Worm (Caenorhabditis elegans) whole organism, L1 larva: ENCODE results near the gene dpy-17.

ENCODE experiments used
- C34B4.2 ChIP-seq: sonication (generic microtip); optimal IDR thresholded peaks from 2 replicates; lab custom pipeline; 2017; ENCODE audit warnings: mild to moderate bottlenecking, missing genetic modification characterization, missing compliant biosample characterization
- F16B12.6 ChIP-seq: fragments of 150-350 bp; optimal IDR thresholded peaks from 2 replicates; lab custom pipeline; 2014; ENCODE audit warnings: missing biosample characterization, missing genetic modification characterization
- Y116A8C.19 ChIP-seq: sonication (generic microtip); optimal IDR thresholded peaks from 2 replicates; lab custom pipeline; 2016; ENCODE audit warnings: missing compliant biosample characterization, missing genetic modification characterization, borderline replicate concordance
- aha-1 ChIP-seq: fragments of 150-350 bp; optimal IDR thresholded peaks from 2 replicates; lab custom pipeline; 2014; ENCODE audit warnings: missing biosample characterization, missing genetic modification characterization
- alr-1 ChIP-seq: fragments of 200-800 bp; sonication (Bioruptor generic); optimal IDR thresholded peaks from 2 replicates; lab custom pipeline; 2018; ENCODE audit warnings: borderline replicate concordance, mild to moderate bottlenecking, missing genetic modification characterization, missing compliant biosample characterization
- ceh-8 ChIP-seq: fragments of 200-800 bp; sonication (Bioruptor generic); optimal IDR thresholded peaks from 2 replicates; lab custom pipeline; 2018; ENCODE audit warnings: mild to moderate bottlenecking, missing genetic modification characterization, moderate library complexity, missing compliant biosample characterization
- ceh-82 ChIP-seq, 3 experiments: fragments of 150-350 bp in 1 of 3; sonication (generic microtip) in 2 of 3; optimal IDR thresholded peaks; 2 replicates each; lab custom pipeline; 2014 to 2017; ENCODE audit warnings: missing biosample characterization in 3 of 3, missing genetic modification characterization in 3 of 3
- ces-1 ChIP-seq: fragments of 150-350 bp; optimal IDR thresholded peaks from 2 replicates; lab custom pipeline; 2014; ENCODE audit warnings: missing biosample characterization, missing genetic modification reagents, missing genetic modification characterization
- dsc-1 ChIP-seq: sonication (generic microtip); optimal IDR thresholded peaks from 2 replicates; lab custom pipeline; 2016; ENCODE audit warnings: mild to moderate bottlenecking, missing genetic modification characterization, missing compliant biosample characterization
- efl-1 ChIP-seq, 4 experiments: fragments of 150-350 bp; optimal IDR thresholded peaks in 3 of 4; peaks in 1 of 4; 1 replicate in 1 of 4; 2 replicates in 3 of 4; lab custom pipeline; 2014; ENCODE audit warnings: missing biosample characterization in 2 of 4, missing genetic modification characterization in 2 of 4, missing genetic modification reagents in 2 of 4
- efl-3 ChIP-seq: fragments of 200-800 bp; sonication (Bioruptor generic); optimal IDR thresholded peaks from 2 replicates; lab custom pipeline; 2018; ENCODE audit warnings: mild to moderate bottlenecking, missing genetic modification characterization, missing compliant biosample characterization
- egl-27 ChIP-seq, 2 experiments: fragments of 150-350 bp in 1 of 2; sonication (generic microtip); optimal IDR thresholded peaks; 3 replicates each; lab custom pipeline; 2017 to 2018; ENCODE audit warnings: missing biosample characterization in 2 of 2, missing genetic modification characterization in 2 of 2, missing genetic modification reagents in 2 of 2
- elt-2 ChIP-seq: sonication (generic microtip); optimal IDR thresholded peaks from 2 replicates; lab custom pipeline; 2016; ENCODE audit warnings: missing genetic modification characterization, mild to moderate bottlenecking, inconsistent platforms, missing compliant biosample characterization, missing genetic modification reagents
- elt-3 ChIP-seq, 6 experiments: fragments of 150-350 bp in 1 of 6; sonication (generic microtip); optimal IDR thresholded peaks; 2 replicates each; lab custom pipeline; 2017 to 2018; ENCODE audit warnings: missing biosample characterization in 6 of 6, missing genetic modification characterization in 6 of 6, inconsistent platforms in 1 of 6
- fkh-4 ChIP-seq: sonication (generic microtip); optimal IDR thresholded peaks from 2 replicates; lab custom pipeline; 2016; ENCODE audit warnings: missing compliant biosample characterization, missing genetic modification characterization, borderline replicate concordance
- grh-1 ChIP-seq: fragments of 200-800 bp; sonication (Bioruptor generic); IDR thresholded peaks from 2 replicates; pipeline ENCODE4 v1.3.6; 2022; ENCODE audit warnings: missing genetic modification reagents, missing genetic modification characterization, missing compliant biosample characterization
- hlh-17 ChIP-seq: fragments of 200-800 bp; sonication (Bioruptor generic); optimal IDR thresholded peaks from 2 replicates; lab custom pipeline; 2018; ENCODE audit warnings: missing genetic modification characterization, mild to moderate bottlenecking, missing compliant biosample characterization, moderate library complexity, borderline replicate concordance
- hlh-4 ChIP-seq: sonication (generic microtip); optimal IDR thresholded peaks from 2 replicates; lab custom pipeline; 2016; ENCODE audit warnings: mild to moderate bottlenecking, missing genetic modification characterization, missing compliant biosample characterization
- hpl-2 ChIP-seq: fragments of 150-350 bp; optimal IDR thresholded peaks from 2 replicates; lab custom pipeline; 2014; ENCODE audit warnings: missing biosample characterization, missing genetic modification reagents, missing genetic modification characterization
- irx-1 ChIP-seq: sonication (generic microtip); optimal IDR thresholded peaks from 2 replicates; lab custom pipeline; 2016; ENCODE audit warnings: missing genetic modification characterization, missing compliant biosample characterization
- isw-1 ChIP-seq: fragments of 200-800 bp; sonication (Bioruptor generic); IDR thresholded peaks from 2 replicates; pipeline ENCODE4 v1.3.6; 2022; ENCODE audit warnings: missing genetic modification characterization, missing compliant biosample characterization
- lin-35 ChIP-seq, 2 experiments: fragments of 150-350 bp; optimal IDR thresholded peaks; 2 replicates each; lab custom pipeline; 2014; ENCODE audit warnings: missing biosample characterization in 2 of 2, missing genetic modification characterization in 2 of 2, missing genetic modification reagents in 2 of 2
- lin-39 ChIP-seq: fragments of 150-350 bp; optimal IDR thresholded peaks from 2 replicates; lab custom pipeline; 2014; ENCODE audit warnings: missing biosample characterization, missing genetic modification reagents, missing genetic modification characterization
- lir-3 ChIP-seq: sonication (generic microtip); optimal IDR thresholded peaks from 2 replicates; lab custom pipeline; 2016; ENCODE audit warnings: mild to moderate bottlenecking, missing genetic modification characterization, moderate library complexity, missing compliant biosample characterization; ENCODE audit not compliant: poor library complexity
- mab-9 ChIP-seq: fragments of 200-800 bp; sonication (Bioruptor generic); IDR thresholded peaks from 2 replicates; pipeline ENCODE4 v1.3.6; 2022; ENCODE audit warnings: missing genetic modification reagents, missing genetic modification characterization, missing compliant biosample characterization
- mep-1 ChIP-seq: fragments of 150-350 bp; optimal IDR thresholded peaks from 2 replicates; lab custom pipeline; 2014; ENCODE audit warnings: missing biosample characterization, missing genetic modification characterization
- nhr-12 ChIP-seq: sonication (generic microtip); optimal IDR thresholded peaks from 2 replicates; lab custom pipeline; 2017; ENCODE audit warnings: missing biosample characterization, missing genetic modification characterization
- nhr-19 ChIP-seq: fragments of 200-800 bp; sonication (Bioruptor generic); conservative IDR thresholded peaks from 2 replicates; pipeline ENCODE4 v1.3.6; 2022; ENCODE audit warnings: missing genetic modification characterization, missing compliant biosample characterization
- nhr-28 ChIP-seq: fragments of 150-350 bp; optimal IDR thresholded peaks from 2 replicates; lab custom pipeline; 2014; ENCODE audit warnings: missing biosample characterization, missing genetic modification characterization
- nhr-47 ChIP-seq: sonication (generic microtip); optimal IDR thresholded peaks from 2 replicates; lab custom pipeline; 2016; ENCODE audit warnings: mild to moderate bottlenecking, missing genetic modification characterization, moderate library complexity, missing compliant biosample characterization
- nhr-77 ChIP-seq: fragments of 150-350 bp; optimal IDR thresholded peaks from 2 replicates; lab custom pipeline; 2014; ENCODE audit warnings: missing biosample characterization, missing genetic modification characterization
- nhr-84 ChIP-seq: sonication (generic microtip); optimal IDR thresholded peaks from 2 replicates; lab custom pipeline; 2017; ENCODE audit warnings: missing biosample characterization, missing genetic modification characterization
- nhr-85 ChIP-seq: sonication (generic microtip); peaks from one replicate; lab custom pipeline; 2016; ENCODE audit warnings: missing genetic modification characterization, inconsistent platforms, missing compliant biosample characterization
- pqm-1 ChIP-seq: sonication (generic microtip); optimal IDR thresholded peaks from 3 replicates; lab custom pipeline; 2017; ENCODE audit warnings: missing biosample characterization, missing genetic modification characterization
- snu-23 ChIP-seq: sonication (generic microtip); optimal IDR thresholded peaks from 2 replicates; lab custom pipeline; 2016; ENCODE audit warnings: missing genetic modification characterization, missing compliant biosample characterization
- sptf-1 ChIP-seq: fragments of 150-350 bp; optimal IDR thresholded peaks from 2 replicates; lab custom pipeline; 2014; ENCODE audit warnings: missing biosample characterization, missing genetic modification characterization
- sup-37 ChIP-seq: fragments of 200-800 bp; sonication (Bioruptor generic); optimal IDR thresholded peaks from 2 replicates; lab custom pipeline; 2018; ENCODE audit warnings: mild to moderate bottlenecking, missing genetic modification characterization, missing compliant biosample characterization
- swsn-7 ChIP-seq: sonication (generic microtip); optimal IDR thresholded peaks from 2 replicates; lab custom pipeline; 2016; ENCODE audit warnings: missing genetic modification characterization, missing compliant biosample characterization
- tlp-1 ChIP-seq: fragments of 150-350 bp; optimal IDR thresholded peaks from 2 replicates; lab custom pipeline; 2014; ENCODE audit warnings: missing biosample characterization, missing genetic modification characterization
- unc-130 ChIP-seq: fragments of 150-350 bp; optimal IDR thresholded peaks from 2 replicates; lab custom pipeline; 2017; ENCODE audit warnings: missing biosample characterization, missing genetic modification characterization, inconsistent platforms
- unc-30 ChIP-seq: sonication (generic microtip); optimal IDR thresholded peaks from 2 replicates; lab custom pipeline; 2017; ENCODE audit warnings: missing biosample characterization, missing genetic modification characterization
- unc-98 ChIP-seq: fragments of 200-800 bp; sonication (Bioruptor generic); IDR thresholded peaks from 2 replicates; pipeline ENCODE4 v1.3.6; 2022; ENCODE audit warnings: missing genetic modification characterization, missing compliant biosample characterization
- vab-15 ChIP-seq: sonication (generic microtip); optimal IDR thresholded peaks from 2 replicates; lab custom pipeline; 2017; ENCODE audit warnings: missing genotype, mild to moderate bottlenecking, missing genetic modification characterization, missing compliant biosample characterization
- xbp-1 ChIP-seq: sonication (generic microtip); optimal IDR thresholded peaks from 2 replicates; lab custom pipeline; 2016; ENCODE audit warnings: missing genetic modification characterization, missing compliant biosample characterization
- zag-1 ChIP-seq: fragments of 150-350 bp; optimal IDR thresholded peaks from 2 replicates; lab custom pipeline; 2014; ENCODE audit warnings: missing biosample characterization, missing genetic modification characterization
- zip-4 ChIP-seq: fragments of 200-800 bp; sonication (Bioruptor generic); optimal IDR thresholded peaks from 2 replicates; lab custom pipeline; 2018; ENCODE audit warnings: mild to moderate bottlenecking, missing genetic modification characterization, moderate library complexity, missing compliant biosample characterization
- ztf-4 ChIP-seq: fragments of 150-350 bp; optimal IDR thresholded peaks from 2 replicates; lab custom pipeline; 2014; ENCODE audit warnings: missing biosample characterization, missing genetic modification characterization

Gene dpy-17

DNA sequence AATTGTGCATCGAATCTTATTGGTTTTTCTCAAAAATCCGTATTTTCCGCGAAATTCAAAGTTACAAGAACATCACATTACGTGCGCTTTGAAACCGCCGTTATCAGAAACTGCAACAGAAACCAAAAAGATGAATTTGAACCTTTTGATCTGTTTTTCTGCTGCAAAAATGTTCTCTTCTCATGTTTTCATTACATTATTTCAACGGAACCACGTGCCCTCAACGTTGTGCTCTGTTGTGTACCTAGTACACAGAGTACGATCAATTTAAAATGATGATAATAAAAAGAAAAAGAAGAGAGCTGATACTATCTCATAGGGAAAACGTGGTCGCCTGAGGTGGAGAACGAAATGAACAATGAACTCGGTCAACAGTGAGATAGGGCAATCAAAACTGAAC is 29.1 kb upstream of the dpy-17 start (continued):
- peak in 1 of 3 experiments; percentile 11 for TF ChIP-seq ceh-82 (tag; optimal IDR thresholded peaks at IDR 0.05; lab: Kevin White, UChicago)
- TF ChIP-seq efl-3 (GFP tag; lab: Kevin White, UChicago): no peak
- peak; percentile 49 for TF ChIP-seq swsn-7 (tag; lab: Kevin White, UChicago)
- no peak for TF ChIP-seq sup-37 (GFP tag; lab: Kevin White, UChicago)
- peak; percentile 97 for TF ChIP-seq nhr-19 (GFP tag; lab: Robert Waterston, UW)
- peak; percentile 90 for TF ChIP-seq unc-130 (tag; lab: Kevin White, UChicago)
- TF ChIP-seq dsc-1: no peak
- TF ChIP-seq lin-39 (tag; lab: Kevin White, UChicago): no peak
- TF ChIP-seq irx-1 (tag; lab: Kevin White, UChicago): peak; percentile 41
- TF ChIP-seq C34B4.2 (tag; lab: Kevin White, UChicago): no peak
- no peak for TF ChIP-seq pqm-1
- TF ChIP-seq lin-35 (GFP tag; optimal IDR thresholded peaks at IDR 0.05; lab: Kevin White, UChicago): peak; percentile 3 to 83
- TF ChIP-seq mab-9 (GFP tag; lab: Robert Waterston, UW): no peak
- no peak for TF ChIP-seq lir-3 (tag; lab: Kevin White, UChicago)
- TF ChIP-seq egl-27 (tag; optimal IDR thresholded peaks at IDR 0.05; lab: Kevin White, UChicago): no peak
- TF ChIP-seq xbp-1 (tag; lab: Kevin White, UChicago): peak; percentile 23
- no peak for TF ChIP-seq nhr-12 (tag; lab: Kevin White, UChicago)
- TF ChIP-seq tlp-1: no peak
- no peak for TF ChIP-seq aha-1
- no peak for TF ChIP-seq isw-1 (GFP tag; lab: Robert Waterston, UW)
- TF ChIP-seq nhr-85: peak; percentile 90
- peak; percentile 42; the same call in 1 of the 2 replicates for TF ChIP-seq grh-1
- TF ChIP-seq snu-23 (GFP tag; lab: Kevin White, UChicago): peak; percentile 87
- TF ChIP-seq fkh-4 (tag; lab: Kevin White, UChicago): no peak
- no peak for TF ChIP-seq hlh-4 (tag; lab: Kevin White, UChicago)
- TF ChIP-seq zag-1 (tag; lab: Kevin White, UChicago): no peak
- no peak for TF ChIP-seq Y116A8C.19
- TF ChIP-seq unc-30 (tag; lab: Kevin White, UChicago): no peak
- no peak for TF ChIP-seq hlh-17 (GFP tag; lab: Kevin White, UChicago)
- TF ChIP-seq nhr-28 (tag; lab: Kevin White, UChicago): no peak
- peak; percentile 86 for TF ChIP-seq elt-2 (tag; lab: Kevin White, UChicago)
- TF ChIP-seq nhr-84 (tag; lab: Kevin White, UChicago): no peak
- peak; percentile 25 for TF ChIP-seq ztf-4 (tag; lab: Kevin White, UChicago)
- peak; percentile 80 for TF ChIP-seq nhr-47
- peak; percentile 45 for TF ChIP-seq nhr-77 (tag; lab: Kevin White, UChicago)
- TF ChIP-seq alr-1 (tag; lab: Kevin White, UChicago): no peak
- TF ChIP-seq sptf-1 (tag; lab: Kevin White, UChicago): no peak
- no peak for TF ChIP-seq ces-1 (GFP tag; lab: Kevin White, UChicago)
- TF ChIP-seq efl-1 (optimal IDR thresholded peaks at IDR 0.05; lab: Kevin White, UChicago): peak; percentile 9 to 38
- peak; percentile 27 to 91 for TF ChIP-seq efl-1 (GFP tag; optimal IDR thresholded peaks at IDR 0.05 in 1 of 2; lab: Kevin White, UChicago)
- no peak for TF ChIP-seq ceh-8

DNA sequence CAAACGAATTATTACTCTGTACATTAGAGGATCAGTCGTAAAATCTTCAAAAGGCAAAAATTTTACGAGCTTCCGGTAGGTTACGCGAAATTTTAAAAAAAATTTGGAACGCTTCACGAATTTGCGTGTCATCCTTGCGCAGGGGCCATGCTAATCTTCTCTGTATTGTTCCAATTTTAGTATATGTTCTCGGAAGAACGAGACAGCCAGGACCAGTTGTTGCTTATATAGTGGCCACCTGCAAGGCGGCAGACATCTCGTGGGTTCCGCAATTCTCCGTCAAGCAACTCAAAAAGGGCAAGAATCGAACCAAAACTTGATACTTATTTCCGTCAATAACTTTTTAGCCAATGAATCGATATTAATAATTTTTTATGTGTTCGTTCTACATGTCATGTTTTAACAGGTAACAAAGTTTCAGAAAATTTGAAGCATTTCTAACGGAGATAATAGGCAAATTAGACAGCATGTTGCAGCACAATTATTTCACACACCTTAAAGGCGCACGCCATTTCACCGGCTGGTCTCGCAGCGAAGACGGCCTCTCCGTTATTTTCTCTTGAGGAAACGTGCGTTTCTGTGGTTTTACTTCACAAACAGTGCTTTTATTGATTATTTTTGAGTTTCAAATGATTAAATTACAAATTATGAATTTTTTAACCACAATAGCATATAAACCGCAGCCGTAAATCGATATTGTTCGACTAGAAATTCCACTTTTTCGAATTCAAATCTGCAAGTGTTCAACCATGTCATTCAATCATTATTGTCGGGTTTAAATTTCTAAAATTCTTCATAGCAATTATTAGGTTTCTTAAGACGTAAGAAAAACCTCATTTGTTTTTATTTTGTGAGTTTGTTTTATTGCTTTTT is 26.2 kb upstream of the dpy-17 start:
- TF ChIP-seq hlh-17 (GFP tag; lab: Kevin White, UChicago) (no peak), ceh-8 (peak; percentile 82), efl-3 (GFP tag; lab: Kevin White, UChicago) (peak; percentile 64), nhr-47 (peak; percentile 95), unc-98 (GFP tag; lab: Robert Waterston, UW) (no peak), vab-15 (no peak), ceh-82 (tag; optimal IDR thresholded peaks at IDR 0.05; lab: Kevin White, UChicago) (peak; percentile 3 to 90 (median 89)), lin-35 (GFP tag; optimal IDR thresholded peaks at IDR 0.05; lab: Kevin White, UChicago) (peak; percentile 65 to 76), elt-2 (tag; lab: Kevin White, UChicago) (peak; percentile 77), zip-4 (GFP tag; lab: Kevin White, UChicago) (peak; percentile 80), nhr-28 (tag; lab: Kevin White, UChicago) (no peak), hpl-2 (no peak), C34B4.2 (tag; lab: Kevin White, UChicago) (peak; percentile 15), pqm-1 (no peak), ztf-4 (tag; lab: Kevin White, UChicago) (peak; percentile 84), lir-3 (tag; lab: Kevin White, UChicago) (peak; percentile 72), F16B12.6 (peak; percentile 21), mep-1 (tag; lab: Kevin White, UChicago) (peak; percentile 67), elt-3 (tag; optimal IDR thresholded peaks at IDR 0.05; lab: Kevin White, UChicago) (peak in 5 of 6 experiments; percentile 1 to 41 (median 39)), zag-1 (tag; lab: Kevin White, UChicago) (no peak), snu-23 (GFP tag; lab: Kevin White, UChicago) (peak; percentile 91)
